Fruit fly (Drosophila melanogaster): ENCODE results near the gene fau.

DNA sequence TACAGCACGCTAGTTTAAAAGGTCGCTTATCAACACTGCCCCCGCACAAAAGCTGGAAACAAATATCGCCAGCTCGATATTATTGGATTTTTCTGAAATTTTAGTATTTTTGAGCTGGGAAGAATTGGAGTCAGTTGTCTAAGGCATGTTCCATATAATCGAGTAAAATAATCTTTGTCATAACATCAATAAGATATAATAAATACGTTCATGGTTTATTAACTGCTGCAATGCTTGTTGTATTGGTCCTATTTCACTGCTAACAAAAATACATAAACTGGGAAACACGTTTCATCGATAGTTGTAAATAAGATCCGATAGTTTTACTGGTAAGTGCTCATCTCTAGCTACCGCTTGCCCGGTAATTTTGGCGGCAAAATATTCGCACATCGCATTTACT is 11.0 kb upstream of the fau start, which contains the start of the genes Art1 and Mcm5:
- no peak for TF ChIP-seq CG4318 (GFP tag; optimal IDR thresholded peaks at IDR 0.05)
- TF ChIP-seq topi (GFP tag; optimal IDR thresholded peaks at IDR 0.05), result peak; percentile 49
- peak; percentile 40 for TF ChIP-seq Ets21C (GFP tag; optimal IDR thresholded peaks at IDR 0.05)
- no peak for TF ChIP-seq fd85E (GFP tag; optimal IDR thresholded peaks at IDR 0.05)
- no peak for TF ChIP-seq achi (GFP tag; optimal IDR thresholded peaks at IDR 0.05)
- TF ChIP-seq CG7368 (GFP tag; optimal IDR thresholded peaks at IDR 0.05), result no peak
- no peak for TF ChIP-seq Sox15 (GFP tag; optimal IDR thresholded peaks at IDR 0.05)
